Fruit fly (Drosophila melanogaster): Measurements from ENCODE around the gene DIP1.

DNA sequence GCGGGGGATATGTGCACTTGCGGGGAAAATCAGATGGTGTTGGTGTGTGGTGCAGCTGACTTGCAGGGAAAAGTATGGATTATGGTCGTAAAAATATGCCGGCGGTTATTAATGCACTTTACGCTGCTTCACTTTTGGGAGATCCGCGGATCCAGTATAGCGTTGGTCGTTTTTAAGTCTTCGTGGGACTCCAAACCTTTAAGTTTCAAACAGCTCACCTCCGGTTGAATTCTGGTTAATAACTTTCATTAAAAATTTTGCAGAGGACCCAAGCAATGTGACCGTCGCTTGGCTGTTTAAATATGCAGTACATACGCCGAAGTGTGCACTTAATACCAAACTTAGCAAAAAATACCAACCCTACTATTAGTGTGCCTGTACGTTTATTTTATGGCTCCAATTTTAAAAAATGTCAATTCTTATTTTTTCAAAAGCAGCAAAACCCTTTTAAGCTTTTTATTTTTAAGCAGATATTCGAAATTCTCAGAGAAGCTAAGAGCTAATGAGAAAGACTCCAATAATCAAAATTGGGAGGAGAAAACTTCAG lies 24.9 kb downstream of the DIP1 start, which contains the start of gene GCS2alpha:
- TF ChIP-seq h (optimal IDR thresholded peaks at IDR 0.05) (no peak), Myc (optimal IDR thresholded peaks at IDR 0.05) (no peak), psq (optimal IDR thresholded peaks at IDR 0.05) (no peak), ttk (optimal IDR thresholded peaks at IDR 0.05) (no peak)

Measured in Kc167 (cell line).